Worm (Caenorhabditis elegans) whole organism, young adult: ENCODE data around the gene glb-15.

Source experiments
- C17E4.6 ChIP-seq: fragments of 200-800 bp; sonication (Bioruptor generic); IDR thresholded peaks from 2 replicates; pipeline ENCODE4 v1.3.6; 2022; ENCODE audit warnings: missing genetic modification reagents, missing genetic modification characterization, missing compliant biosample characterization
- F57C9.4 ChIP-seq: sonication (generic microtip); optimal IDR thresholded peaks from 2 replicates; lab custom pipeline; 2017; ENCODE audit warnings: mild to moderate bottlenecking, missing genetic modification characterization, missing compliant biosample characterization
- K12H6.12 ChIP-seq: fragments of 200-800 bp; sonication (Bioruptor generic); optimal IDR thresholded peaks from 2 replicates; lab custom pipeline; 2018; ENCODE audit warnings: mild to moderate bottlenecking, missing genetic modification characterization, missing compliant biosample characterization
- ZK185.1 ChIP-seq: sonication (generic microtip); optimal IDR thresholded peaks from 2 replicates; lab custom pipeline; 2016; ENCODE audit warnings: mild to moderate bottlenecking, missing genetic modification characterization, missing compliant biosample characterization; ENCODE audit not compliant: poor library complexity, severe bottlenecking
- ama-1 ChIP-seq, 3 experiments: fragments of 150-350 bp in 1 of 3; sonication (generic microtip) in 2 of 3; optimal IDR thresholded peaks; 2 replicates each; lab custom pipeline; 2014 to 2018; ENCODE audit warnings: missing biosample characterization in 2 of 3, missing genetic modification characterization in 2 of 3, missing genetic modification reagents in 2 of 3
- attf-3 ChIP-seq: fragments of 200-800 bp; sonication (Bioruptor generic); conservative IDR thresholded peaks from 2 replicates; pipeline ENCODE4 v1.3.6; 2022; ENCODE audit warnings: missing genetic modification reagents, missing genetic modification characterization, missing compliant biosample characterization
- attf-5 ChIP-seq: fragments of 200-800 bp; sonication (Bioruptor generic); optimal IDR thresholded peaks from 2 replicates; lab custom pipeline; 2018; ENCODE audit warnings: mild to moderate bottlenecking, missing genetic modification characterization, missing compliant biosample characterization
- cebp-1 ChIP-seq, 2 experiments: fragments of 200-800 bp in 1 of 2; sonication (Bioruptor generic) in 1 of 2; sonication (generic microtip) in 1 of 2; IDR thresholded peaks in 1 of 2; optimal IDR thresholded peaks in 1 of 2; 2 replicates each; pipeline versions ENCODE4 v1.3.6 to Lab custom; 2017 to 2022; ENCODE audit warnings: missing compliant biosample characterization in 2 of 2, missing genetic modification characterization in 2 of 2, mild to moderate bottlenecking in 1 of 2, missing genetic modification reagents in 1 of 2, moderate library complexity in 1 of 2
- cebp-2 ChIP-seq: fragments of 200-800 bp; sonication (Bioruptor generic); IDR thresholded peaks from 2 replicates; pipeline ENCODE4 v1.3.6; 2022; ENCODE audit warnings: missing genetic modification characterization, missing compliant biosample characterization
- ceh-27 ChIP-seq: fragments of 200-800 bp; sonication (Bioruptor generic); optimal IDR thresholded peaks from 2 replicates; lab custom pipeline; 2018; ENCODE audit warnings: mild to moderate bottlenecking, missing genetic modification characterization, moderate library complexity, missing compliant biosample characterization
- ceh-91 ChIP-seq: fragments of 200-800 bp; sonication (Bioruptor generic); IDR thresholded peaks from 2 replicates; pipeline ENCODE4 v1.3.6; 2022; ENCODE audit warnings: missing genetic modification reagents, missing genetic modification characterization, missing compliant biosample characterization
- chd-7 ChIP-seq: sonication (generic microtip); optimal IDR thresholded peaks from 2 replicates; lab custom pipeline; 2016; ENCODE audit warnings: mild to moderate bottlenecking, missing genetic modification characterization, moderate library complexity, missing compliant biosample characterization
- dox-1 ChIP-seq: fragments of 200-800 bp; sonication (Bioruptor generic); IDR thresholded peaks from 2 replicates; pipeline ENCODE4 v1.3.6; 2022; ENCODE audit warnings: missing genetic modification reagents, missing genetic modification characterization, missing compliant biosample characterization
- dpff-1 ChIP-seq: sonication (generic microtip); optimal IDR thresholded peaks from 2 replicates; lab custom pipeline; 2017; ENCODE audit warnings: mild to moderate bottlenecking, missing genetic modification characterization, missing compliant biosample characterization
- egl-44 ChIP-seq: fragments of 200-800 bp; sonication (Bioruptor generic); IDR thresholded peaks from 2 replicates; pipeline ENCODE4 v1.3.6; 2022; ENCODE audit warnings: missing genetic modification reagents, missing genetic modification characterization, missing compliant biosample characterization
- egrh-3 ChIP-seq: fragments of 200-800 bp; sonication (Bioruptor generic); IDR thresholded peaks from 2 replicates; pipeline ENCODE4 v1.3.6; 2022; ENCODE audit warnings: missing genetic modification reagents, missing genetic modification characterization, missing compliant biosample characterization
- gei-17 ChIP-seq: fragments of 200-800 bp; sonication (Bioruptor generic); optimal IDR thresholded peaks from 2 replicates; lab custom pipeline; 2018; ENCODE audit warnings: mild to moderate bottlenecking, missing genetic modification characterization, missing compliant biosample characterization
- hlh-12 ChIP-seq: sonication (generic microtip); optimal IDR thresholded peaks from 2 replicates; lab custom pipeline; 2016; ENCODE audit warnings: missing genetic modification characterization, missing compliant biosample characterization
- hmg-1.2 ChIP-seq: fragments of 200-800 bp; sonication (Bioruptor generic); IDR thresholded peaks from 2 replicates; pipeline ENCODE4 v1.3.6; 2022; ENCODE audit warnings: missing genetic modification reagents, missing genetic modification characterization, missing compliant biosample characterization
- lag-1 ChIP-seq: fragments of 200-800 bp; sonication (Bioruptor generic); IDR thresholded peaks from 2 replicates; pipeline ENCODE4 v1.3.6; 2022; ENCODE audit warnings: missing genetic modification reagents, missing genetic modification characterization, missing compliant biosample characterization
- lin-26 ChIP-seq: fragments of 200-800 bp; sonication (Bioruptor generic); IDR thresholded peaks from 2 replicates; pipeline ENCODE4 v1.3.6; 2022; ENCODE audit warnings: missing genetic modification reagents, missing genetic modification characterization, missing compliant biosample characterization
- lin-35 ChIP-seq, 3 experiments: fragments of 150-350 bp in 2 of 3; sonication (generic microtip) in 1 of 3; optimal IDR thresholded peaks; 2 replicates each; lab custom pipeline; 2014 to 2018; ENCODE audit warnings: missing biosample characterization in 3 of 3, missing genetic modification characterization in 3 of 3, missing genetic modification reagents in 3 of 3
- lin-54 ChIP-seq: fragments of 200-800 bp; sonication (Bioruptor generic); optimal IDR thresholded peaks from 2 replicates; lab custom pipeline; 2018; ENCODE audit warnings: mild to moderate bottlenecking, missing genetic modification characterization, missing compliant biosample characterization
- lir-1 ChIP-seq: fragments of 200-800 bp; sonication (Bioruptor generic); conservative IDR thresholded peaks from 2 replicates; pipeline ENCODE4 v1.3.6; 2022; ENCODE audit warnings: missing genetic modification reagents, missing genetic modification characterization, missing compliant biosample characterization
- mcd-1 ChIP-seq: fragments of 200-800 bp; sonication (Bioruptor generic); IDR thresholded peaks from 2 replicates; pipeline ENCODE4 v1.3.6; 2022; ENCODE audit warnings: missing genetic modification reagents, missing genetic modification characterization, missing compliant biosample characterization
- mel-28 ChIP-seq: sonication (generic microtip); optimal IDR thresholded peaks from 2 replicates; lab custom pipeline; 2016; ENCODE audit warnings: borderline replicate concordance, mild to moderate bottlenecking, missing genetic modification characterization, missing compliant biosample characterization
- nfyb-1 ChIP-seq: fragments of 200-800 bp; sonication (Bioruptor generic); IDR thresholded peaks from 2 replicates; pipeline ENCODE4 v1.3.6; 2022; ENCODE audit warnings: missing genetic modification reagents, missing genetic modification characterization, missing compliant biosample characterization
- nhr-179 ChIP-seq: sonication (generic microtip); optimal IDR thresholded peaks from 2 replicates; lab custom pipeline; 2016; ENCODE audit warnings: mild to moderate bottlenecking, missing genetic modification characterization, missing compliant biosample characterization
- pbrm-1 ChIP-seq: fragments of 200-800 bp; sonication (Bioruptor generic); IDR thresholded peaks from 2 replicates; pipeline ENCODE4 v1.3.6; 2022; ENCODE audit warnings: missing genetic modification reagents, missing genetic modification characterization, missing compliant biosample characterization
- tbx-9 ChIP-seq: sonication (generic microtip); optimal IDR thresholded peaks from 2 replicates; lab custom pipeline; 2016; ENCODE audit warnings: borderline replicate concordance, missing genetic modification characterization, inconsistent platforms, missing compliant biosample characterization
- tlf-1 ChIP-seq: fragments of 200-800 bp; sonication (Bioruptor generic); optimal IDR thresholded peaks from 2 replicates; lab custom pipeline; 2018; ENCODE audit warnings: mild to moderate bottlenecking, missing genetic modification characterization, missing compliant biosample characterization
- unc-130 ChIP-seq: sonication (generic microtip); optimal IDR thresholded peaks from 2 replicates; lab custom pipeline; 2016; ENCODE audit warnings: missing genetic modification reagents, missing genetic modification characterization, missing compliant biosample characterization
- unc-62 ChIP-seq: fragments of 150-350 bp; optimal IDR thresholded peaks from 2 replicates; lab custom pipeline; 2014; ENCODE audit warnings: missing biosample characterization, missing genetic modification reagents, missing genetic modification characterization
- zfh-2 ChIP-seq: fragments of 200-800 bp; sonication (Bioruptor generic); conservative IDR thresholded peaks from 2 replicates; pipeline ENCODE4 v1.3.6; 2022; ENCODE audit warnings: missing genetic modification reagents, missing genetic modification characterization, missing compliant biosample characterization
- ztf-3 ChIP-seq: fragments of 200-800 bp; sonication (Bioruptor generic); optimal IDR thresholded peaks from 2 replicates; lab custom pipeline; 2018; ENCODE audit warnings: mild to moderate bottlenecking, missing genetic modification characterization, missing compliant biosample characterization

glb-15 gene

ce11 chrV:11641298-11641787 lies 23.3 kb upstream of the glb-15 start:
- TF ChIP-seq cebp-1 (GFP tag; IDR thresholded peaks at IDR 0.05; lab: Robert Waterston, UW) (no peak), cebp-1 (tag; optimal IDR thresholded peaks at IDR 0.05; lab: Kevin White, UChicago) (peak; percentile 48), zfh-2 (GFP tag; lab: Robert Waterston, UW) (peak; percentile 79), chd-7 (tag; lab: Kevin White, UChicago) (peak; percentile 4), mcd-1 (0 out of 2 replicates have a peak, but pooled peaks have one; percentile 22), K12H6.12 (peak; percentile 59), hmg-1.2 (GFP tag; lab: Robert Waterston, UW) (peak; percentile 28; the same call in 1 of the 2 replicates), mel-28 (tag; lab: Kevin White, UChicago) (no peak), ceh-91 (GFP tag; lab: Robert Waterston, UW) (no peak)

- peak; percentile 97 for TF ChIP-seq ztf-3 (GFP tag; lab: Kevin White, UChicago)
- TF ChIP-seq tlf-1 (GFP tag; lab: Kevin White, UChicago) = no peak
- TF ChIP-seq dox-1 (GFP tag; lab: Robert Waterston, UW) = no peak
- TF ChIP-seq mcd-1 = peak; percentile 31; the same call in 1 of the 2 replicates
- TF ChIP-seq pbrm-1 = peak; percentile 27; the same call in 1 of the 2 replicates
- no peak for TF ChIP-seq egl-44 (GFP tag; lab: Robert Waterston, UW)
- TF ChIP-seq unc-62 (GFP tag; lab: Kevin White, UChicago) = no peak
- peak; percentile 34; the same call in 1 of the 2 replicates for TF ChIP-seq nfyb-1
- TF ChIP-seq K12H6.12 = peak; percentile 79
- peak in 1 of 3 experiments; percentile 24 for TF ChIP-seq lin-35 (GFP tag; optimal IDR thresholded peaks at IDR 0.05; lab: Kevin White, UChicago)
- TF ChIP-seq lag-1 (GFP tag; lab: Robert Waterston, UW) = no peak
- TF ChIP-seq ceh-27 (GFP tag; lab: Kevin White, UChicago) = peak; percentile 80
- TF ChIP-seq C17E4.6 (GFP tag; lab: Robert Waterston, UW) = no peak
- TF ChIP-seq egrh-3 (GFP tag; lab: Robert Waterston, UW) = peak; percentile 29; the same call in 1 of the 2 replicates
- no peak for TF ChIP-seq cebp-1 (GFP tag; IDR thresholded peaks at IDR 0.05; lab: Robert Waterston, UW)
- peak; percentile 56 for TF ChIP-seq cebp-1 (tag; optimal IDR thresholded peaks at IDR 0.05; lab: Kevin White, UChicago)
- TF ChIP-seq hmg-1.2 (GFP tag; lab: Robert Waterston, UW) = peak; percentile 40; the same call in 1 of the 2 replicates
- TF ChIP-seq chd-7 (tag; lab: Kevin White, UChicago) = peak; percentile 3
- TF ChIP-seq ama-1 (optimal IDR thresholded peaks at IDR 0.05; lab: Kevin White, UChicago) = no peak
- TF ChIP-seq ama-1 (GFP tag; optimal IDR thresholded peaks at IDR 0.05; lab: Kevin White, UChicago) = no peak
- TF ChIP-seq cebp-2 (GFP tag; lab: Robert Waterston, UW) = no peak
- TF ChIP-seq lir-1 (GFP tag; lab: Robert Waterston, UW) = peak; percentile 67; the same call in 1 of the 2 replicates
- TF ChIP-seq nhr-179 (tag; lab: Kevin White, UChicago) = no peak
- TF ChIP-seq dpff-1 (tag; lab: Kevin White, UChicago) = no peak
- TF ChIP-seq attf-5 (GFP tag; lab: Kevin White, UChicago) = peak; percentile 4
- TF ChIP-seq lin-26 = no peak
- no peak for TF ChIP-seq hlh-12
- TF ChIP-seq tbx-9 (tag; lab: Kevin White, UChicago) = no peak
- TF ChIP-seq unc-130 = no peak
- no peak for TF ChIP-seq attf-3 (GFP tag; lab: Robert Waterston, UW)
- TF ChIP-seq lin-54 (GFP tag; lab: Kevin White, UChicago) = peak; percentile 18
Measured at ce11 chrV:11638634-11639117, 20.6 kb upstream of the glb-15 start.

- TF ChIP-seq F57C9.4 (tag; lab: Kevin White, UChicago) (no peak), gei-17 (GFP tag; lab: Kevin White, UChicago) (no peak), ZK185.1 (tag; lab: Kevin White, UChicago) (no peak), zfh-2 (GFP tag; lab: Robert Waterston, UW) (0 out of 2 replicates have a peak, but pooled peaks have one; percentile 1)
Measured at ce11 chrV:11637191-11637590, 19.1 kb upstream of the glb-15 start, which contains the start of gene sipa-1. sipa-1 (minus strand) TSS chrV:11637291.
